Worm (Caenorhabditis elegans) whole organism, early embryonic: ENCODE results near the gene nhr-272.
A peak's percentile ranks its signal among the peaks of the same experiment; 100 is the strongest.

Source experiments
- ama-1 ChIP-seq: fragments of 150-350 bp; optimal IDR thresholded peaks from 2 replicates; lab custom pipeline; 2014
- ceh-36 ChIP-seq: sonication (generic microtip); optimal IDR thresholded peaks from 2 replicates; lab custom pipeline; 2016; ENCODE audit warnings: missing genetic modification characterization, inconsistent platforms, missing compliant biosample characterization
- hnd-1 ChIP-seq: sonication (generic microtip); optimal IDR thresholded peaks from 2 replicates; lab custom pipeline; 2016; ENCODE audit warnings: missing genetic modification characterization, missing compliant biosample characterization
- pes-1 ChIP-seq: fragments of 200-800 bp; sonication (Bioruptor generic); IDR thresholded peaks from 2 replicates; pipeline ENCODE4 v1.3.6; 2022; ENCODE audit warnings: missing genetic modification reagents, missing genetic modification characterization, missing compliant biosample characterization
- tbx-11 ChIP-seq: fragments of 200-800 bp; sonication (Bioruptor generic); IDR thresholded peaks from 2 replicates; pipeline ENCODE4 v1.3.6; 2022; ENCODE audit warnings: missing genetic modification characterization, missing compliant biosample characterization
- tra-4 ChIP-seq: sonication (generic microtip); optimal IDR thresholded peaks from 2 replicates; lab custom pipeline; 2017; ENCODE audit warnings: missing genetic modification characterization, missing compliant biosample characterization

- TF ChIP-seq tbx-11 (GFP tag; lab: Robert Waterston, UW) (no peak), ama-1 (lab: Kevin White, UChicago) (no peak), tra-4 (tag; lab: Kevin White, UChicago) (no peak), hnd-1 (no peak), ceh-36 (tag; lab: Kevin White, UChicago) (no peak), pes-1 (GFP tag; lab: Robert Waterston, UW) (0 out of 2 replicates have a peak, but pooled peaks have one; percentile 49)
These were observed 48.1 kb downstream of the nhr-272 start for ce11 chrX:12656420-12657033.
